Fruit fly (Drosophila melanogaster) whole organism, embryonic: Measurements from ENCODE around the gene CG31826.

Source experiments
- BEAF-32 ChIP-seq: fragments of 200-800 bp; sonication (Bioruptor generic); optimal IDR thresholded peaks from 3 replicates; lab custom pipeline; 2017; ENCODE audit warnings: missing biosample characterization, missing genetic modification characterization, mild to moderate bottlenecking, moderate library complexity, missing genetic modification reagents
- Bgb ChIP-seq: fragments of 200-800 bp; sonication (Bioruptor generic); IDR thresholded peaks from 2 replicates; pipeline ENCODE4 v1.3.6; 2022; ENCODE audit warnings: missing biosample characterization, missing genetic modification characterization; ENCODE audit not compliant: partially characterized antibody
- BtbVII ChIP-seq: fragments of 200-800 bp; sonication (Bioruptor generic); optimal IDR thresholded peaks from 3 replicates; lab custom pipeline; 2017; ENCODE audit warnings: missing biosample characterization, mild to moderate bottlenecking, missing genetic modification characterization
- CG10267 ChIP-seq: fragments of 200-800 bp; sonication (Bioruptor generic); optimal IDR thresholded peaks from 2 replicates; lab custom pipeline; 2018; ENCODE audit warnings: missing biosample characterization, mild to moderate bottlenecking, missing genetic modification characterization, moderate library complexity
- CG10959 ChIP-seq: fragments of 200-800 bp; sonication (Bioruptor generic); IDR thresholded peaks from 2 replicates; pipeline ENCODE4 v1.3.6; 2022; ENCODE audit warnings: missing biosample characterization, missing genetic modification characterization
- CG11093 ChIP-seq: fragments of 200-800 bp; sonication (Bioruptor generic); IDR thresholded peaks from 3 replicates; pipeline ENCODE4 v1.3.6; 2022; ENCODE audit warnings: missing biosample characterization, missing genetic modification characterization
- CG11696 ChIP-seq: fragments of 200-800 bp; sonication (Bioruptor generic); IDR thresholded peaks from 2 replicates; pipeline ENCODE4 v1.3.6; 2022; ENCODE audit warnings: missing biosample characterization, missing genetic modification characterization
- CG13287 ChIP-seq: fragments of 200-800 bp; sonication (Bioruptor generic); IDR thresholded peaks from 2 replicates; pipeline ENCODE4 v1.3.6; 2022; ENCODE audit warnings: missing biosample characterization, missing genetic modification characterization; ENCODE audit not compliant: partially characterized antibody
- CG16813 ChIP-seq: fragments of 200-800 bp; sonication (Bioruptor generic); IDR thresholded peaks from 3 replicates; pipeline ENCODE4 v1.3.6; 2022; ENCODE audit warnings: missing biosample characterization, missing genetic modification characterization; ENCODE audit not compliant: partially characterized antibody
- CG16815 ChIP-seq: fragments of 200-800 bp; sonication (Bioruptor generic); optimal IDR thresholded peaks from 3 replicates; lab custom pipeline; 2017; ENCODE audit warnings: missing biosample characterization, mild to moderate bottlenecking, missing genetic modification characterization
- CG17829 ChIP-seq: fragments of 200-800 bp; optimal IDR thresholded peaks from 2 replicates; lab custom pipeline; 2019; ENCODE audit warnings: missing biosample characterization, mild to moderate bottlenecking, missing genetic modification characterization, moderate library complexity
- CG30020 ChIP-seq: fragments of 200-800 bp; optimal IDR thresholded peaks from 2 replicates; lab custom pipeline; 2019; ENCODE audit warnings: missing biosample characterization, mild to moderate bottlenecking, missing genetic modification characterization, moderate library complexity
- CG34224 ChIP-seq: fragments of 200-800 bp; sonication (Bioruptor generic); IDR thresholded peaks from 3 replicates; pipeline ENCODE4 v1.3.6; 2022; ENCODE audit warnings: missing biosample characterization, missing genetic modification characterization; ENCODE audit not compliant: partially characterized antibody
- CG4360 ChIP-seq: fragments of 200-800 bp; sonication (Bioruptor generic); IDR thresholded peaks from 2 replicates; pipeline ENCODE4 v1.3.6; 2022; ENCODE audit warnings: missing biosample characterization, missing genetic modification characterization
- CG6654 ChIP-seq: fragments of 200-800 bp; sonication (Bioruptor generic); optimal IDR thresholded peaks from 2 replicates; lab custom pipeline; 2017; ENCODE audit warnings: missing biosample characterization, mild to moderate bottlenecking, missing genetic modification characterization
- CG8944 ChIP-seq: fragments of 200-800 bp; sonication (Bioruptor generic); optimal IDR thresholded peaks from 3 replicates; lab custom pipeline; 2016; ENCODE audit warnings: missing biosample characterization, missing genetic modification characterization
- CG9727 ChIP-seq: fragments of 200-800 bp; sonication (Bioruptor generic); optimal IDR thresholded peaks from 3 replicates; lab custom pipeline; 2017; ENCODE audit warnings: missing biosample characterization, mild to moderate bottlenecking, missing genetic modification characterization
- Deaf1 ChIP-seq: fragments of 200-800 bp; optimal IDR thresholded peaks from 3 replicates; lab custom pipeline; 2019; ENCODE audit warnings: missing biosample characterization, mild to moderate bottlenecking, missing genetic modification characterization, moderate library complexity
- Dp ChIP-seq: fragments of 200-800 bp; sonication (Bioruptor generic); optimal IDR thresholded peaks from 2 replicates; lab custom pipeline; 2018; ENCODE audit warnings: missing biosample characterization, mild to moderate bottlenecking, missing genetic modification characterization, moderate library complexity
- Dref ChIP-seq: fragments of 200-800 bp; sonication (Bioruptor generic); IDR thresholded peaks from 2 replicates; pipeline ENCODE4 v1.3.6; 2022; ENCODE audit warnings: missing biosample characterization, missing genetic modification characterization
- E2f1 ChIP-seq: fragments of 200-800 bp; sonication (Bioruptor generic); IDR thresholded peaks from 2 replicates; pipeline ENCODE4 v1.3.6; 2022; ENCODE audit warnings: missing biosample characterization, missing genetic modification characterization
- E2f2 ChIP-seq: fragments of 200-800 bp; sonication (Bioruptor generic); IDR thresholded peaks from 2 replicates; pipeline ENCODE4 v1.3.6; 2022; ENCODE audit warnings: missing biosample characterization, missing genetic modification characterization
- HLH4C ChIP-seq: fragments of 200-800 bp; sonication (Bioruptor generic); IDR thresholded peaks from 3 replicates; pipeline ENCODE4 v1.3.6; 2022; ENCODE audit warnings: missing biosample characterization, missing genetic modification characterization; ENCODE audit not compliant: partially characterized antibody
- HLH54F ChIP-seq: fragments of 200-800 bp; sonication (Bioruptor generic); optimal IDR thresholded peaks from 3 replicates; lab custom pipeline; 2016; ENCODE audit warnings: missing biosample characterization, missing genetic modification characterization
- MBD-R2 ChIP-seq: fragments of 200-800 bp; sonication (Bioruptor generic); IDR thresholded peaks from 2 replicates; pipeline ENCODE4 v1.3.6; 2022; ENCODE audit warnings: missing biosample characterization, missing genetic modification characterization
- PHDP ChIP-seq: fragments of 200-800 bp; sonication (Bioruptor generic); optimal IDR thresholded peaks from 3 replicates; lab custom pipeline; 2018; ENCODE audit warnings: missing biosample characterization, mild to moderate bottlenecking, missing genetic modification characterization, moderate library complexity
- Ravus ChIP-seq: fragments of 200-800 bp; sonication (Bioruptor generic); IDR thresholded peaks from 2 replicates; pipeline ENCODE4 v1.3.6; 2022; ENCODE audit warnings: missing biosample characterization, missing genetic modification characterization
- Scr ChIP-seq: fragments of 200-800 bp; sonication (Bioruptor generic); IDR thresholded peaks from 2 replicates; pipeline ENCODE4 v1.3.6; 2022; ENCODE audit warnings: missing biosample characterization, missing genetic modification characterization; ENCODE audit not compliant: partially characterized antibody
- Sin3A ChIP-seq: fragments of >200 bp; optimal IDR thresholded peaks from 2 replicates; lab custom pipeline; 2018
- Tbp ChIP-seq: fragments of >200 bp; optimal IDR thresholded peaks from 2 replicates; lab custom pipeline; 2018; ENCODE audit warnings: missing biosample characterization, missing genetic modification characterization
- Usf ChIP-seq: fragments of 200-800 bp; sonication (Bioruptor generic); optimal IDR thresholded peaks from 2 replicates; lab custom pipeline; 2017; ENCODE audit warnings: missing genotype, missing biosample characterization, missing genetic modification characterization
- ato ChIP-seq: fragments of 200-800 bp; sonication (Bioruptor generic); IDR thresholded peaks from 2 replicates; pipeline ENCODE4 v1.3.6; 2022; ENCODE audit warnings: missing biosample characterization, missing genetic modification characterization; ENCODE audit not compliant: partially characterized antibody
- bbx ChIP-seq: fragments of 200-800 bp; sonication (Bioruptor generic); IDR thresholded peaks from 2 replicates; pipeline ENCODE4 v1.3.6; 2022; ENCODE audit warnings: missing biosample characterization, missing genetic modification characterization; ENCODE audit not compliant: partially characterized antibody
- cad ChIP-seq: fragments of >200 bp; optimal IDR thresholded peaks from 2 replicates; lab custom pipeline; 2017; ENCODE audit warnings: missing biosample characterization, missing genetic modification characterization
- crp ChIP-seq, 2 experiments: fragments of 200-800 bp; sonication (Bioruptor generic); optimal IDR thresholded peaks; 2 replicates in 1 of 2; 3 replicates in 1 of 2; lab custom pipeline; 2017; ENCODE audit warnings: missing biosample characterization in 2 of 2, missing genetic modification characterization in 2 of 2, mild to moderate bottlenecking in 1 of 2, moderate library complexity in 1 of 2
- dan ChIP-seq: fragments of 200-800 bp; sonication (Bioruptor generic); IDR thresholded peaks from 2 replicates; pipeline ENCODE4 v1.3.6; 2022; ENCODE audit warnings: missing biosample characterization, missing genetic modification characterization
- dm ChIP-seq: fragments of 200-800 bp; sonication (Bioruptor generic); optimal IDR thresholded peaks from 3 replicates; lab custom pipeline; 2016; ENCODE audit warnings: missing biosample characterization, missing genetic modification characterization
- eyg ChIP-seq: fragments of 200-800 bp; sonication (Bioruptor generic); optimal IDR thresholded peaks from 3 replicates; lab custom pipeline; 2016; ENCODE audit warnings: missing biosample characterization, missing genetic modification characterization
- fd3F ChIP-seq: fragments of 200-800 bp; sonication (Bioruptor generic); optimal IDR thresholded peaks from 2 replicates; lab custom pipeline; 2018; ENCODE audit warnings: missing biosample characterization, mild to moderate bottlenecking, missing genetic modification characterization, moderate library complexity
- fru ChIP-seq: fragments of >200 bp; optimal IDR thresholded peaks from 2 replicates; lab custom pipeline; 2017
- ftz-f1 ChIP-seq: fragments of 200-800 bp; sonication (Bioruptor generic); optimal IDR thresholded peaks from 2 replicates; lab custom pipeline; 2016; ENCODE audit warnings: missing biosample characterization, missing genetic modification characterization
- gcm2 ChIP-seq: fragments of 200-800 bp; sonication (Bioruptor generic); optimal IDR thresholded peaks from 2 replicates; lab custom pipeline; 2016; ENCODE audit warnings: missing biosample characterization, missing genetic modification characterization
- h ChIP-seq: fragments of >200 bp; optimal IDR thresholded peaks from 2 replicates; lab custom pipeline; 2017
- jumu ChIP-seq: fragments of 200-800 bp; sonication (Bioruptor generic); optimal IDR thresholded peaks from 3 replicates; lab custom pipeline; 2016; ENCODE audit warnings: missing biosample characterization, missing genetic modification characterization
- luna ChIP-seq: fragments of 200-800 bp; sonication (Bioruptor generic); optimal IDR thresholded peaks from 2 replicates; lab custom pipeline; 2016; ENCODE audit warnings: missing biosample characterization, missing genetic modification characterization
- pnt ChIP-seq: fragments of 200-800 bp; sonication (Bioruptor generic); optimal IDR thresholded peaks from 3 replicates; lab custom pipeline; 2016; ENCODE audit warnings: missing biosample characterization, missing genetic modification characterization
- pzg ChIP-seq: fragments of 200-800 bp; sonication (Bioruptor generic); optimal IDR thresholded peaks from 3 replicates; lab custom pipeline; 2018; ENCODE audit warnings: missing biosample characterization, mild to moderate bottlenecking, missing genetic modification characterization, moderate library complexity
- run ChIP-seq: fragments of 200-800 bp; sonication (Bioruptor generic); optimal IDR thresholded peaks from 3 replicates; lab custom pipeline; 2018; ENCODE audit warnings: missing biosample characterization, mild to moderate bottlenecking, missing genetic modification characterization
- sima ChIP-seq: fragments of 200-800 bp; sonication (Bioruptor generic); optimal IDR thresholded peaks from 2 replicates; lab custom pipeline; 2016; ENCODE audit warnings: missing biosample characterization, missing genetic modification characterization
- stwl ChIP-seq: fragments of 200-800 bp; sonication (Bioruptor generic); optimal IDR thresholded peaks from 3 replicates; lab custom pipeline; 2018; ENCODE audit warnings: missing biosample characterization, mild to moderate bottlenecking, missing genetic modification characterization, moderate library complexity
- unc-4 ChIP-seq: fragments of 200-800 bp; sonication (Bioruptor generic); IDR thresholded peaks from 2 replicates; pipeline ENCODE4 v1.3.6; 2022; ENCODE audit warnings: missing biosample characterization, missing genetic modification characterization; ENCODE audit not compliant: partially characterized antibody
- zfh1 ChIP-seq: fragments of 200-800 bp; sonication (Bioruptor generic); IDR thresholded peaks from 3 replicates; pipeline ENCODE4 v1.3.6; 2022; ENCODE audit warnings: missing biosample characterization, missing genetic modification characterization

The CG31826 gene

dm6 chr2L:15752096-15752495, 20.8 kb downstream of the CG31826 start, which contains the start of gene Mtr4:
Mtr4 (plus strand) TSS chr2L:15752263.
- TF ChIP-seq CG9727 (no peak), gcm2 (GFP tag; lab: Kevin White, UChicago) (no peak), ftz-f1 (GFP tag; lab: Kevin White, UChicago) (no peak), CG34224 (GFP tag; lab: Robert Waterston, UW) (peak; percentile 64), HLH4C (peak; percentile 71), CG13287 (GFP tag; lab: Robert Waterston, UW) (peak; percentile 60), CG30020 (tag; lab: Kevin White, UChicago) (peak; percentile 11), sima (GFP tag; lab: Kevin White, UChicago) (no peak), stwl (tag; lab: Kevin White, UChicago) (peak; percentile 10), CG6654 (GFP tag; lab: Kevin White, UChicago) (no peak), crp (GFP tag; optimal IDR thresholded peaks at IDR 0.05; lab: Kevin White, UChicago) (peak in 1 of 2 experiments; percentile 42), E2f2 (peak; percentile 61; the same call in 1 of the 2 replicates), luna (no peak), Deaf1 (tag; lab: Kevin White, UChicago) (no peak), BtbVII (no peak), fru (no peak), CG4360 (GFP tag; lab: Robert Waterston, UW) (no peak), unc-4 (GFP tag; lab: Robert Waterston, UW) (0 out of 2 replicates have a peak, but pooled peaks have one; percentile 17), Usf (GFP tag; lab: Kevin White, UChicago) (no peak), E2f1 (GFP tag; lab: Robert Waterston, UW) (no peak), zfh1 (GFP tag; lab: Robert Waterston, UW) (no peak), Dref (GFP tag; lab: Robert Waterston, UW) (peak; percentile 79), Bgb (GFP tag; lab: Robert Waterston, UW) (peak; percentile 41; the same call in 1 of the 2 replicates), cad (GFP tag; lab: Kevin White, UChicago) (no peak), bbx (GFP tag; lab: Robert Waterston, UW) (peak; percentile 67), jumu (GFP tag; lab: Kevin White, UChicago) (no peak), MBD-R2 (GFP tag; lab: Robert Waterston, UW) (peak; percentile 71), ato (GFP tag; lab: Robert Waterston, UW) (peak; percentile 19; the same call in 1 of the 2 replicates), Dp (GFP tag; lab: Kevin White, UChicago) (peak; percentile 35), CG10959 (GFP tag; lab: Robert Waterston, UW) (no peak), CG10267 (tag; lab: Kevin White, UChicago) (peak; percentile 10), CG17829 (peak; percentile 21), h (lab: Kevin White, UChicago) (no peak), CG16815 (GFP tag; lab: Kevin White, UChicago) (no peak), Scr (peak; percentile 48), CG11696 (GFP tag; lab: Robert Waterston, UW) (no peak), pzg (GFP tag; lab: Kevin White, UChicago) (peak; percentile 40), BEAF-32 (GFP tag; lab: Kevin White, UChicago) (peak; percentile 16), Sin3A (lab: Kevin White, UChicago) (peak; percentile 11), dan (no peak), PHDP (tag; lab: Kevin White, UChicago) (no peak), eyg (GFP tag; lab: Kevin White, UChicago) (no peak), pnt (GFP tag; lab: Kevin White, UChicago) (no peak), run (tag; lab: Kevin White, UChicago) (no peak), dm (GFP tag; lab: Kevin White, UChicago) (peak; percentile 76), HLH54F (no peak), Ravus (GFP tag; lab: Robert Waterston, UW) (no peak), fd3F (no peak), CG8944 (GFP tag; lab: Kevin White, UChicago) (no peak), CG11093 (GFP tag; lab: Robert Waterston, UW) (no peak), CG16813 (GFP tag; lab: Robert Waterston, UW) (peak; percentile 41; the same call in 1 of the 3 replicates), Tbp (GFP tag; lab: Kevin White, UChicago) (no peak)
